Worm (Caenorhabditis elegans): ENCODE measurements around the gene C09G1.5.
A peak's percentile ranks its signal among the peaks of the same experiment; 100 is the strongest.

Gene C09G1.5

DNA sequence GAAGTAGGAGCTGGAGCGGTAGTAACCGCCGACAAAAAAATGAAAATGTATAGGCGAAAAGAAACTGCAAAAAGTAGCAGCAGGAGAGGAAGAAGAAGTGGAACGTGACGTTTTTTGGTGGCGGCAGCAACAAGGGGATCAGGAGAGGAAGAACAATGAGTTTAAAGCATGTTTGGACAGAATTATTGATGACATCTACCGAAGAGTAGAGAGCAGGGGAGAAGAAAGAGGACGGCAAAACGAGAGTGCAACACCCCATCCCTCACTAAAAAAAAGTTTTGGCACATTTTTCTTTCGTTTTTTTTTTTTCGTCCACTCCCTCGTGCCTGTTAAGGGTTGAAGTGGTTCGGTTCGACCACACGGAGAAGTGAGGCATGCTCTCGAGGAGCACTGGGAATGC lies 35.0 kb downstream of the C09G1.5 start (continued):
- no peak for TF ChIP-seq jun-1 (tag; optimal IDR thresholded peaks at IDR 0.05)
- no peak for TF ChIP-seq ceh-28 (tag; optimal IDR thresholded peaks at IDR 0.05)
- no peak for TF ChIP-seq dpl-1 (GFP tag; optimal IDR thresholded peaks at IDR 0.05)

DNA sequence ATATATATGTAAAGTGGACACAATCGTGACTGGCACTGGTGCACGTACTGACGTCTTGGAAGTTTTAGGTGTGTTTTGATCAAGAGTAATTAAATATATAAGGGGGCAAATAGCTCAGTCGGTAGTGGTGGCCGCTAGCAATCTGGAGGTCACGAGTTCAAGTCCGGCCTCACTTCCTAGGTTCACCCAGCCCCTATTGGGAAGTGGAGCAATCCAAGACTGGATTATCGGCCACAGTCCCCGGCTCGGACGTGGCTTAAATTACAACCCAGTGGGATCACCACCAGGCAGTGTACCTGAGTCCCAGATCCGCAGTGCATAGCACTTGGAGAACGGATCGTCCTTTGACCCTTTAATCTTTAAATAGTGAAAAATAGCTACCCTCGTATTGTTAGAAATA lies 38.3 kb downstream of the C09G1.5 start:
- TF ChIP-seq attf-4 (tag; optimal IDR thresholded peaks at IDR 0.05): no peak
- peak in 1 of 2 experiments; percentile 73 for TF ChIP-seq unc-62 (GFP tag; optimal IDR thresholded peaks at IDR 0.05 in 1 of 2)
- TF ChIP-seq unc-62 (tag; optimal IDR thresholded peaks at IDR 0.05): no peak

DNA sequence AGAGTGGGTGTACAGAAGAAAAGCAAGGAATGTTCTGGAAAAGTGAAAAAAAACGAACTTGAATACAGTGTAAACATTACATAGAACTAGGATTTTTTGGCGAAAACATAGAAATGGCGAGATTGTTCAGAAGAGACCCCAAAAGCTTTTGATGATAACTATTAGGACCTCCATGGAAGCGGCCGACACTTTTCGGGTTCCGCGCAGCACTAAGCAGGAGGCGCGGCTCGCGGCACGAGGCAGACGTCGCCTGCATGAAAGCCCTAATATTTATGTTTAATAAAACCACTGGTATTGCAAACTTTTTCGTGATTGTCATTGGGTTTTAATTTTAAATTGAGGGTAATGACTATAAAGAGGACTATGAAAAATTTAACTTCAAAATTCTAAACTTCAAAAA lies 39.1 kb downstream of the C09G1.5 start:
- TF ChIP-seq set-16 (GFP tag; IDR thresholded peaks at IDR 0.05) (peak; percentile 13; the same call in 1 of the 2 replicates), mep-1 (tag; optimal IDR thresholded peaks at IDR 0.05) (no peak)

ce11 chrX:16002794-16003193 lies 43.9 kb downstream of the C09G1.5 start:
- no peak for TF ChIP-seq lin-29 (GFP tag; IDR thresholded peaks at IDR 0.05)
- no peak for TF ChIP-seq daf-8 (GFP tag; IDR thresholded peaks at IDR 0.05)
- TF ChIP-seq egl-43 (GFP tag; IDR thresholded peaks at IDR 0.05): peak; percentile 68; the same call in 1 of the 2 replicates
- TF ChIP-seq gei-8 (GFP tag; optimal IDR thresholded peaks at IDR 0.05): no peak
- 0 out of 2 replicates have a peak, but pooled peaks have one; percentile 28 for TF ChIP-seq lim-7 (GFP tag; IDR thresholded peaks at IDR 0.05)
- no peak for TF ChIP-seq dpl-1 (GFP tag; optimal IDR thresholded peaks at IDR 0.05)
- TF ChIP-seq set-16 (GFP tag; IDR thresholded peaks at IDR 0.05): peak; percentile 43; the same call in 1 of the 2 replicates
- TF ChIP-seq nhr-28 (tag; optimal IDR thresholded peaks at IDR 0.05): no peak
- 0 out of 2 replicates have a peak, but pooled peaks have one; percentile 23 for TF ChIP-seq vab-7 (GFP tag; IDR thresholded peaks at IDR 0.05)
- TF ChIP-seq hif-1 (tag; optimal IDR thresholded peaks at IDR 0.05): no peak
- no peak for TF ChIP-seq nhr-41 (GFP tag; IDR thresholded peaks at IDR 0.05)
- TF ChIP-seq ceh-62 (tag; optimal IDR thresholded peaks at IDR 0.05): no peak
- TF ChIP-seq saeg-2 (GFP tag; IDR thresholded peaks at IDR 0.05): no peak
- no peak for TF ChIP-seq mxl-2 (GFP tag; conservative IDR thresholded peaks at IDR 0.05)
- no peak for TF ChIP-seq snpc-4 (tag; optimal IDR thresholded peaks at IDR 0.05)
- TF ChIP-seq nhr-10 (tag; optimal IDR thresholded peaks at IDR 0.05): no peak
- no peak for TF ChIP-seq Y105C5A.15 (GFP tag; IDR thresholded peaks at IDR 0.05)
- peak; percentile 65 for TF ChIP-seq snpc-1.2 (GFP tag; IDR thresholded peaks at IDR 0.05)
- TF ChIP-seq daf-19 (GFP tag; conservative IDR thresholded peaks at IDR 0.05): no peak
- TF ChIP-seq ztf-7 (tag; optimal IDR thresholded peaks at IDR 0.05): no peak
- no peak for TF ChIP-seq daf-12 (tag; optimal IDR thresholded peaks at IDR 0.05)
- TF ChIP-seq sdz-12 (GFP tag; optimal IDR thresholded peaks at IDR 0.05): no peak
- TF ChIP-seq pqm-1 (tag; optimal IDR thresholded peaks at IDR 0.05): no peak
- TF ChIP-seq nhr-42 (GFP tag; IDR thresholded peaks at IDR 0.05): no peak
- 0 out of 2 replicates have a peak, but pooled peaks have one; percentile 44 for TF ChIP-seq dmd-8 (GFP tag; IDR thresholded peaks at IDR 0.05)
- no peak for TF ChIP-seq mdt-29 (GFP tag; IDR thresholded peaks at IDR 0.05)
- TF ChIP-seq attf-4 (tag; optimal IDR thresholded peaks at IDR 0.05): no peak
- peak; percentile 41; the same call in 1 of the 2 replicates for TF ChIP-seq php-3 (GFP tag; IDR thresholded peaks at IDR 0.05)
- TF ChIP-seq nhr-237 (tag; optimal IDR thresholded peaks at IDR 0.05): no peak
- TF ChIP-seq dmd-6 (GFP tag; IDR thresholded peaks at IDR 0.05): no peak
- no peak for TF ChIP-seq lin-39 (tag; optimal IDR thresholded peaks at IDR 0.05)
- TF ChIP-seq cey-2 (tag; optimal IDR thresholded peaks at IDR 0.05; ENCODE audit: borderline replicate concordance, insufficient read depth): no peak
- no peak for TF ChIP-seq mep-1 (tag; optimal IDR thresholded peaks at IDR 0.05)
- TF ChIP-seq ceh-32 (tag; optimal IDR thresholded peaks at IDR 0.05; ENCODE audit: poor library complexity): no peak
- TF ChIP-seq Y48G9A.11 (GFP tag; IDR thresholded peaks at IDR 0.05): peak; percentile 28; the same call in 1 of the 2 replicates
- TF ChIP-seq aha-1 (tag): no peak
- no peak for TF ChIP-seq madf-9 (GFP tag; conservative IDR thresholded peaks at IDR 0.05)
- TF ChIP-seq ctbp-1 (GFP tag; IDR thresholded peaks at IDR 0.05): no peak
- no peak for TF ChIP-seq ama-1 (optimal IDR thresholded peaks at IDR 0.05)
- TF ChIP-seq F44E2.7 (GFP tag; IDR thresholded peaks at IDR 0.05): no peak
